Worm (Caenorhabditis elegans) whole organism, young adult: ENCODE data around the gene C01G6.2.

ENCODE experiments used
- B0019.2 ChIP-seq: fragments of 200-800 bp; sonication (Bioruptor generic); conservative IDR thresholded peaks from 2 replicates; pipeline ENCODE4 v1.3.6; 2022; ENCODE audit warnings: missing genetic modification reagents, missing genetic modification characterization, missing compliant biosample characterization
- B0035.1 ChIP-seq: sonication (generic microtip); optimal IDR thresholded peaks from 2 replicates; lab custom pipeline; 2016; ENCODE audit warnings: missing genetic modification characterization, mild to moderate bottlenecking, missing compliant biosample characterization, missing genotype, missing genetic modification reagents
- B0336.3 ChIP-seq: fragments of 200-800 bp; sonication (Bioruptor generic); IDR thresholded peaks from 2 replicates; pipeline ENCODE4 v1.3.6; 2022; ENCODE audit warnings: missing genetic modification characterization, missing compliant biosample characterization
- C06A6.2 ChIP-seq: fragments of 200-800 bp; sonication (Bioruptor generic); conservative IDR thresholded peaks from 2 replicates; pipeline ENCODE4 v1.3.6; 2022; ENCODE audit warnings: missing genetic modification characterization, missing compliant biosample characterization
- F22D6.2 ChIP-seq: sonication (generic microtip); optimal IDR thresholded peaks from 2 replicates; lab custom pipeline; 2016; ENCODE audit warnings: mild to moderate bottlenecking, missing genetic modification characterization, missing compliant biosample characterization
- F39B2.1 ChIP-seq: fragments of 200-800 bp; sonication (Bioruptor generic); IDR thresholded peaks from 2 replicates; pipeline ENCODE4 v1.3.6; 2022; ENCODE audit warnings: missing genetic modification reagents, missing genetic modification characterization, missing compliant biosample characterization
- F49E8.2 ChIP-seq: sonication (generic microtip); optimal IDR thresholded peaks from 3 replicates; lab custom pipeline; 2017; ENCODE audit warnings: missing genetic modification characterization, mild to moderate bottlenecking, missing compliant biosample characterization, antibody characterized with exemption, moderate library complexity; ENCODE audit not compliant: insufficient read depth
- F52B5.7 ChIP-seq: sonication (generic microtip); optimal IDR thresholded peaks from 2 replicates; lab custom pipeline; 2016; ENCODE audit warnings: mild to moderate bottlenecking, missing genetic modification characterization, missing compliant biosample characterization
- F57C9.4 ChIP-seq: sonication (generic microtip); optimal IDR thresholded peaks from 2 replicates; lab custom pipeline; 2017; ENCODE audit warnings: mild to moderate bottlenecking, missing genetic modification characterization, missing compliant biosample characterization
- T07F8.4 ChIP-seq: sonication (generic microtip); optimal IDR thresholded peaks from 2 replicates; lab custom pipeline; 2016; ENCODE audit warnings: mild to moderate bottlenecking, missing genetic modification characterization, moderate library complexity, missing compliant biosample characterization
- T26A5.8 ChIP-seq: sonication (generic microtip); optimal IDR thresholded peaks from 2 replicates; lab custom pipeline; 2016; ENCODE audit warnings: missing genetic modification characterization, missing compliant biosample characterization
- Y53F4B.3 ChIP-seq: fragments of 200-800 bp; sonication (Bioruptor generic); IDR thresholded peaks from 2 replicates; pipeline ENCODE4 v1.3.6; 2022; ENCODE audit warnings: missing genetic modification reagents, missing genetic modification characterization, missing compliant biosample characterization
- Y53G8AR.9 ChIP-seq: fragments of 200-800 bp; sonication (Bioruptor generic); conservative IDR thresholded peaks from 2 replicates; pipeline ENCODE4 v1.3.6; 2022; ENCODE audit warnings: missing genetic modification reagents, missing genetic modification characterization, missing compliant biosample characterization
- ZK185.1 ChIP-seq: sonication (generic microtip); optimal IDR thresholded peaks from 2 replicates; lab custom pipeline; 2016; ENCODE audit warnings: mild to moderate bottlenecking, missing genetic modification characterization, missing compliant biosample characterization; ENCODE audit not compliant: poor library complexity, severe bottlenecking
- ama-1 ChIP-seq, 3 experiments: fragments of 150-350 bp in 1 of 3; sonication (generic microtip) in 2 of 3; optimal IDR thresholded peaks; 2 replicates each; lab custom pipeline; 2014 to 2018; ENCODE audit warnings: missing biosample characterization in 2 of 3, missing genetic modification characterization in 2 of 3, missing genetic modification reagents in 2 of 3
- aptf-2 ChIP-seq: fragments of 200-800 bp; sonication (Bioruptor generic); conservative IDR thresholded peaks from 2 replicates; pipeline ENCODE4 v1.3.6; 2022; ENCODE audit warnings: missing genetic modification reagents, missing genetic modification characterization, missing compliant biosample characterization
- atf-7 ChIP-seq: sonication (generic microtip); optimal IDR thresholded peaks from 2 replicates; lab custom pipeline; 2017; ENCODE audit warnings: mild to moderate bottlenecking, missing genetic modification characterization, missing compliant biosample characterization
- attf-3 ChIP-seq: fragments of 200-800 bp; sonication (Bioruptor generic); conservative IDR thresholded peaks from 2 replicates; pipeline ENCODE4 v1.3.6; 2022; ENCODE audit warnings: missing genetic modification reagents, missing genetic modification characterization, missing compliant biosample characterization
- bed-2 ChIP-seq: fragments of 200-800 bp; sonication (Bioruptor generic); IDR thresholded peaks from 2 replicates; pipeline ENCODE4 v1.3.6; 2022; ENCODE audit warnings: missing genetic modification reagents, missing genetic modification characterization, missing compliant biosample characterization
- ccch-3 ChIP-seq: fragments of 200-800 bp; sonication (Bioruptor generic); optimal IDR thresholded peaks from 2 replicates; lab custom pipeline; 2018; ENCODE audit warnings: mild to moderate bottlenecking, missing genetic modification characterization, missing compliant biosample characterization
- cebp-1 ChIP-seq, 2 experiments: fragments of 200-800 bp in 1 of 2; sonication (Bioruptor generic) in 1 of 2; sonication (generic microtip) in 1 of 2; IDR thresholded peaks in 1 of 2; optimal IDR thresholded peaks in 1 of 2; 2 replicates each; pipeline versions ENCODE4 v1.3.6 to Lab custom; 2017 to 2022; ENCODE audit warnings: missing compliant biosample characterization in 2 of 2, missing genetic modification characterization in 2 of 2, mild to moderate bottlenecking in 1 of 2, missing genetic modification reagents in 1 of 2, moderate library complexity in 1 of 2
- ceh-27 ChIP-seq: fragments of 200-800 bp; sonication (Bioruptor generic); optimal IDR thresholded peaks from 2 replicates; lab custom pipeline; 2018; ENCODE audit warnings: mild to moderate bottlenecking, missing genetic modification characterization, moderate library complexity, missing compliant biosample characterization
- ceh-40 ChIP-seq: fragments of 200-800 bp; sonication (Bioruptor generic); IDR thresholded peaks from 2 replicates; pipeline ENCODE4 v1.3.6; 2022; ENCODE audit warnings: missing genetic modification characterization, missing compliant biosample characterization
- ekl-4 ChIP-seq: fragments of 200-800 bp; sonication (Bioruptor generic); IDR thresholded peaks from 2 replicates; pipeline ENCODE4 v1.3.6; 2022; ENCODE audit warnings: missing genetic modification reagents, missing genetic modification characterization, missing compliant biosample characterization
- hlh-26 ChIP-seq: fragments of 200-800 bp; sonication (Bioruptor generic); conservative IDR thresholded peaks from 2 replicates; pipeline ENCODE4 v1.3.6; 2022; ENCODE audit warnings: missing genetic modification reagents, missing genetic modification characterization, missing compliant biosample characterization
- hmg-1.2 ChIP-seq: fragments of 200-800 bp; sonication (Bioruptor generic); IDR thresholded peaks from 2 replicates; pipeline ENCODE4 v1.3.6; 2022; ENCODE audit warnings: missing genetic modification reagents, missing genetic modification characterization, missing compliant biosample characterization
- let-607 ChIP-seq, 2 experiments: fragments of 200-800 bp in 1 of 2; sonication (Bioruptor generic) in 1 of 2; sonication (generic microtip) in 1 of 2; optimal IDR thresholded peaks; 2 replicates each; lab custom pipeline; 2016 to 2018; ENCODE audit warnings: mild to moderate bottlenecking in 2 of 2, missing compliant biosample characterization in 2 of 2, missing genetic modification characterization in 2 of 2, moderate library complexity in 2 of 2, missing genotype in 1 of 2
- lin-35 ChIP-seq, 3 experiments: fragments of 150-350 bp in 2 of 3; sonication (generic microtip) in 1 of 3; optimal IDR thresholded peaks; 2 replicates each; lab custom pipeline; 2014 to 2018; ENCODE audit warnings: missing biosample characterization in 3 of 3, missing genetic modification characterization in 3 of 3, missing genetic modification reagents in 3 of 3
- lin-40 ChIP-seq: sonication (generic microtip); optimal IDR thresholded peaks from 2 replicates; lab custom pipeline; 2016; ENCODE audit warnings: missing genetic modification characterization, mild to moderate bottlenecking, missing compliant biosample characterization, missing genotype, missing genetic modification reagents
- lin-54 ChIP-seq: fragments of 200-800 bp; sonication (Bioruptor generic); optimal IDR thresholded peaks from 2 replicates; lab custom pipeline; 2018; ENCODE audit warnings: mild to moderate bottlenecking, missing genetic modification characterization, missing compliant biosample characterization
- madf-3 ChIP-seq: fragments of 200-800 bp; sonication (Bioruptor generic); IDR thresholded peaks from 2 replicates; pipeline ENCODE4 v1.3.6; 2022; ENCODE audit warnings: missing genetic modification reagents, missing genetic modification characterization, missing compliant biosample characterization
- madf-8 ChIP-seq: fragments of 200-800 bp; sonication (Bioruptor generic); conservative IDR thresholded peaks from 2 replicates; pipeline ENCODE4 v1.3.6; 2022; ENCODE audit warnings: missing genetic modification reagents, missing genetic modification characterization, missing compliant biosample characterization
- mcd-1 ChIP-seq: fragments of 200-800 bp; sonication (Bioruptor generic); IDR thresholded peaks from 2 replicates; pipeline ENCODE4 v1.3.6; 2022; ENCODE audit warnings: missing genetic modification reagents, missing genetic modification characterization, missing compliant biosample characterization
- mes-4 ChIP-seq: sonication (generic microtip); optimal IDR thresholded peaks from 2 replicates; lab custom pipeline; 2016; ENCODE audit warnings: missing genotype, missing genetic modification characterization, missing compliant biosample characterization
- nhr-80 ChIP-seq: sonication (generic microtip); optimal IDR thresholded peaks from 2 replicates; lab custom pipeline; 2016; ENCODE audit warnings: missing genetic modification characterization, missing compliant biosample characterization
- pbrm-1 ChIP-seq: fragments of 200-800 bp; sonication (Bioruptor generic); IDR thresholded peaks from 2 replicates; pipeline ENCODE4 v1.3.6; 2022; ENCODE audit warnings: missing genetic modification reagents, missing genetic modification characterization, missing compliant biosample characterization
- snpc-1.3 ChIP-seq: sonication (generic microtip); optimal IDR thresholded peaks from 2 replicates; lab custom pipeline; 2017; ENCODE audit warnings: missing genetic modification characterization, mild to moderate bottlenecking, missing compliant biosample characterization, antibody characterized with exemption, moderate library complexity, missing genotype, missing genetic modification reagents; ENCODE audit not compliant: insufficient read depth
- snpc-3.4 ChIP-seq: sonication (generic microtip); optimal IDR thresholded peaks from 2 replicates; lab custom pipeline; 2017; ENCODE audit warnings: missing genetic modification characterization, mild to moderate bottlenecking, missing compliant biosample characterization, antibody characterized with exemption, moderate library complexity, missing genotype, missing genetic modification reagents
- snpc-4 ChIP-seq, 5 experiments: fragments of 150-350 bp in 1 of 5; sonication (generic microtip) in 4 of 5; optimal IDR thresholded peaks; 2 replicates each; lab custom pipeline; 2014 to 2018; ENCODE audit warnings: missing genetic modification characterization in 5 of 5, missing biosample characterization in 3 of 5, antibody characterized with exemption in 2 of 5, mild to moderate bottlenecking in 2 of 5, missing compliant biosample characterization in 2 of 5, missing genotype in 2 of 5, moderate library complexity in 2 of 5, missing genetic modification reagents in 1 of 5
- somi-1 ChIP-seq: fragments of 200-800 bp; sonication (Bioruptor generic); optimal IDR thresholded peaks from 2 replicates; lab custom pipeline; 2018; ENCODE audit warnings: mild to moderate bottlenecking, missing genetic modification characterization, missing compliant biosample characterization
- sptf-2 ChIP-seq: fragments of 200-800 bp; sonication (Bioruptor generic); optimal IDR thresholded peaks from 2 replicates; lab custom pipeline; 2018; ENCODE audit warnings: mild to moderate bottlenecking, missing genetic modification characterization, missing compliant biosample characterization
- unc-62 ChIP-seq: fragments of 150-350 bp; optimal IDR thresholded peaks from 2 replicates; lab custom pipeline; 2014; ENCODE audit warnings: missing biosample characterization, missing genetic modification reagents, missing genetic modification characterization
- xnd-1 ChIP-seq: sonication (generic microtip); optimal IDR thresholded peaks from 2 replicates; lab custom pipeline; 2016; ENCODE audit warnings: missing genotype, missing genetic modification reagents, missing genetic modification characterization, missing compliant biosample characterization
- zfh-2 ChIP-seq: fragments of 200-800 bp; sonication (Bioruptor generic); conservative IDR thresholded peaks from 2 replicates; pipeline ENCODE4 v1.3.6; 2022; ENCODE audit warnings: missing genetic modification reagents, missing genetic modification characterization, missing compliant biosample characterization
- ztf-18 ChIP-seq: sonication (generic microtip); optimal IDR thresholded peaks from 2 replicates; lab custom pipeline; 2016; ENCODE audit warnings: missing genotype, mild to moderate bottlenecking, missing genetic modification characterization, missing compliant biosample characterization
- ztf-6 ChIP-seq: fragments of 200-800 bp; sonication (Bioruptor generic); IDR thresholded peaks from 2 replicates; pipeline ENCODE4 v1.3.6; 2022; ENCODE audit warnings: missing genetic modification reagents, missing genetic modification characterization, missing compliant biosample characterization

C01G6.2 gene

DNA sequence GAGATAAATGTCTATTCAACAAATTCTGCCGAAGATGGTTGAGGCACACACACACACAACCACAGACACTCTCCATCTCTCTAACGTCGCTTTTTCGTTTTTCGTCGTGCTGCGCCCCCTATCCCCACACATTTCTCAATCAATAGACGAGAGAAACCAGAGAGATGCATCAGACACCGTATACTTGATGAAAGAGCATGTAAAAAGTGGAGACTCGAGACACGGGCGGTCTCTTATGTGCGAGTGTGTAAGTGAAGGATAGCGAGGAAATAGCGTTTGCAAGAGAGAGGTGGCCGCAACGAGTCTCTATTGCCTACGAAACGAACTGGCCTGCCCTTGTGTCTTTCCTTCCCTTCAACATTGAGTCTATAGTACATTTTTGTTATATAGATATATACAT, 15.9 kb downstream of the C01G6.2 start (continued):
- TF ChIP-seq lin-54 (GFP tag; lab: Kevin White, UChicago) = peak; percentile 67
- TF ChIP-seq ztf-6 (GFP tag; lab: Robert Waterston, UW) = 0 out of 2 replicates have a peak, but pooled peaks have one; percentile 39
- no peak for TF ChIP-seq aptf-2 (GFP tag; lab: Robert Waterston, UW)
- peak; percentile 85 for TF ChIP-seq atf-7 (tag; lab: Kevin White, UChicago)
- no peak for TF ChIP-seq Y53F4B.3 (GFP tag; lab: Robert Waterston, UW)
- peak; percentile 63 for TF ChIP-seq unc-62 (GFP tag; lab: Kevin White, UChicago)
- TF ChIP-seq nhr-80 (tag; lab: Kevin White, UChicago) = peak; percentile 98
- no peak for TF ChIP-seq bed-2 (GFP tag; lab: Robert Waterston, UW)
- TF ChIP-seq ZK185.1 = peak; percentile 87
- peak; percentile 34 for TF ChIP-seq F22D6.2 (tag; lab: Kevin White, UChicago)
- TF ChIP-seq attf-3 = no peak
- TF ChIP-seq ceh-27 (GFP tag; lab: Kevin White, UChicago) = peak; percentile 81
- TF ChIP-seq madf-3 (GFP tag; lab: Robert Waterston, UW) = no peak
- peak; percentile 64 for TF ChIP-seq ztf-18 (tag; lab: Kevin White, UChicago)
- peak in 1 of 3 experiments; percentile 82 for TF ChIP-seq lin-35 (GFP tag; optimal IDR thresholded peaks at IDR 0.05; lab: Kevin White, UChicago)
- peak; percentile 12 for TF ChIP-seq snpc-1.3
- peak; percentile 81 for TF ChIP-seq Y53G8AR.9 (GFP tag; lab: Robert Waterston, UW)
- TF ChIP-seq ccch-3 = no peak
- peak; percentile 56 for TF ChIP-seq B0035.1 (tag; lab: Kevin White, UChicago)
- TF ChIP-seq lin-40 = peak; percentile 87
- peak; percentile 88 for TF ChIP-seq hmg-1.2
- peak; percentile 38 for TF ChIP-seq sptf-2
- TF ChIP-seq hlh-26 = no peak
- TF ChIP-seq snpc-3.4 = no peak
- peak; percentile 42 for TF ChIP-seq F52B5.7 (tag; lab: Kevin White, UChicago)
- no peak for TF ChIP-seq F49E8.2
- no peak for TF ChIP-seq xnd-1
- peak; percentile 83 for TF ChIP-seq ekl-4
- peak; percentile 73 for TF ChIP-seq somi-1 (GFP tag; lab: Kevin White, UChicago)
- TF ChIP-seq C06A6.2 (GFP tag; lab: Robert Waterston, UW) = peak; percentile 66
- peak; percentile 84; the same call in 1 of the 2 replicates for TF ChIP-seq B0336.3 (GFP tag; lab: Robert Waterston, UW)
- TF ChIP-seq zfh-2 (GFP tag; lab: Robert Waterston, UW) = peak; percentile 94
- TF ChIP-seq F57C9.4 (tag; lab: Kevin White, UChicago) = no peak

- TF ChIP-seq F22D6.2 (tag; lab: Kevin White, UChicago) (peak; percentile 36), T07F8.4 (no peak), snpc-4 (GFP tag; optimal IDR thresholded peaks at IDR 0.05; lab: Kevin White, UChicago) (no peak), snpc-4 (tag; optimal IDR thresholded peaks at IDR 0.05; lab: Kevin White, UChicago) (peak in 3 of 4 experiments; percentile 16 to 40 (median 23)), pbrm-1 (GFP tag; lab: Robert Waterston, UW) (peak; percentile 45; the same call in 1 of the 2 replicates), F39B2.1 (GFP tag; lab: Robert Waterston, UW) (no peak), mcd-1 (GFP tag; lab: Robert Waterston, UW) (no peak), ama-1 (optimal IDR thresholded peaks at IDR 0.05; lab: Kevin White, UChicago) (peak; percentile 42), ama-1 (GFP tag; optimal IDR thresholded peaks at IDR 0.05; lab: Kevin White, UChicago) (no peak), cebp-1 (GFP tag; IDR thresholded peaks at IDR 0.05; lab: Robert Waterston, UW) (peak; percentile 47; the same call in 1 of the 2 replicates), cebp-1 (tag; optimal IDR thresholded peaks at IDR 0.05; lab: Kevin White, UChicago) (peak; percentile 76), nhr-80 (tag; lab: Kevin White, UChicago) (peak; percentile 67), B0019.2 (GFP tag; lab: Robert Waterston, UW) (no peak), T26A5.8 (tag; lab: Kevin White, UChicago) (no peak), ceh-40 (GFP tag; lab: Robert Waterston, UW) (no peak), let-607 (tag; optimal IDR thresholded peaks at IDR 0.05; lab: Kevin White, UChicago) (peak in 1 of 2 experiments; percentile 73), atf-7 (tag; lab: Kevin White, UChicago) (peak; percentile 79), mes-4 (tag; lab: Kevin White, UChicago) (no peak), madf-8 (GFP tag; lab: Robert Waterston, UW) (no peak)
Measured at ce11 chrII:9283668-9284357, 17.0 kb downstream of the C01G6.2 start.
